Worm (Caenorhabditis elegans) whole organism, young adult: ENCODE measurements around the gene cmtr-2.

Experiments
- B0336.3 ChIP-seq: fragments of 200-800 bp; sonication (Bioruptor generic); IDR thresholded peaks from 2 replicates; pipeline ENCODE4 v1.3.6; 2022; ENCODE audit warnings: missing genetic modification characterization, missing compliant biosample characterization
- F10E7.11 ChIP-seq: sonication (generic microtip); optimal IDR thresholded peaks from 2 replicates; lab custom pipeline; 2017; ENCODE audit warnings: mild to moderate bottlenecking, missing genetic modification characterization, moderate library complexity, missing compliant biosample characterization
- F22D6.2 ChIP-seq: sonication (generic microtip); optimal IDR thresholded peaks from 2 replicates; lab custom pipeline; 2016; ENCODE audit warnings: mild to moderate bottlenecking, missing genetic modification characterization, missing compliant biosample characterization
- F23B12.7 ChIP-seq: sonication (generic microtip); optimal IDR thresholded peaks from 2 replicates; lab custom pipeline; 2017; ENCODE audit warnings: missing genetic modification characterization, mild to moderate bottlenecking, missing compliant biosample characterization, antibody characterized with exemption, moderate library complexity; ENCODE audit not compliant: insufficient read depth
- F33H1.4 ChIP-seq: fragments of 200-800 bp; sonication (Bioruptor generic); IDR thresholded peaks from 2 replicates; pipeline ENCODE4 v1.3.6; 2022; ENCODE audit warnings: missing genetic modification reagents, missing genetic modification characterization, missing compliant biosample characterization
- F37B4.10 ChIP-seq: fragments of 200-800 bp; sonication (Bioruptor generic); IDR thresholded peaks from 2 replicates; pipeline ENCODE4 v1.3.6; 2022; ENCODE audit warnings: missing genetic modification characterization, missing compliant biosample characterization
- F39B2.1 ChIP-seq: fragments of 200-800 bp; sonication (Bioruptor generic); IDR thresholded peaks from 2 replicates; pipeline ENCODE4 v1.3.6; 2022; ENCODE audit warnings: missing genetic modification reagents, missing genetic modification characterization, missing compliant biosample characterization
- F49E8.2 ChIP-seq: sonication (generic microtip); optimal IDR thresholded peaks from 3 replicates; lab custom pipeline; 2017; ENCODE audit warnings: missing genetic modification characterization, mild to moderate bottlenecking, missing compliant biosample characterization, antibody characterized with exemption, moderate library complexity; ENCODE audit not compliant: insufficient read depth
- F52B5.7 ChIP-seq: sonication (generic microtip); optimal IDR thresholded peaks from 2 replicates; lab custom pipeline; 2016; ENCODE audit warnings: mild to moderate bottlenecking, missing genetic modification characterization, missing compliant biosample characterization
- F55B11.4 ChIP-seq: sonication (generic microtip); optimal IDR thresholded peaks from 2 replicates; lab custom pipeline; 2016; ENCODE audit warnings: missing compliant biosample characterization, missing genetic modification characterization, borderline replicate concordance; ENCODE audit not compliant: insufficient read depth
- F57A8.1 ChIP-seq: fragments of 200-800 bp; sonication (Bioruptor generic); optimal IDR thresholded peaks from 2 replicates; lab custom pipeline; 2018; ENCODE audit warnings: mild to moderate bottlenecking, missing genetic modification characterization, moderate library complexity, missing compliant biosample characterization
- F57C9.4 ChIP-seq: sonication (generic microtip); optimal IDR thresholded peaks from 2 replicates; lab custom pipeline; 2017; ENCODE audit warnings: mild to moderate bottlenecking, missing genetic modification characterization, missing compliant biosample characterization
- T07F8.4 ChIP-seq: sonication (generic microtip); optimal IDR thresholded peaks from 2 replicates; lab custom pipeline; 2016; ENCODE audit warnings: mild to moderate bottlenecking, missing genetic modification characterization, moderate library complexity, missing compliant biosample characterization
- Y56A3A.18 ChIP-seq: fragments of 200-800 bp; sonication (Bioruptor generic); IDR thresholded peaks from 2 replicates; pipeline ENCODE4 v1.3.6; 2022; ENCODE audit warnings: missing genetic modification reagents, missing genetic modification characterization, missing compliant biosample characterization
- Y67H2A.10 ChIP-seq: fragments of 200-800 bp; sonication (Bioruptor generic); conservative IDR thresholded peaks from 2 replicates; pipeline ENCODE4 v1.3.6; 2022; ENCODE audit warnings: missing genetic modification reagents, missing genetic modification characterization, missing compliant biosample characterization
- Y79H2A.3 ChIP-seq: fragments of 200-800 bp; sonication (Bioruptor generic); conservative IDR thresholded peaks from 2 replicates; pipeline ENCODE4 v1.3.6; 2022; ENCODE audit warnings: missing genetic modification reagents, missing genetic modification characterization, missing compliant biosample characterization
- Y95B8A.8 ChIP-seq: fragments of 200-800 bp; sonication (Bioruptor generic); IDR thresholded peaks from 2 replicates; pipeline ENCODE4 v1.3.6; 2022; ENCODE audit warnings: missing genetic modification reagents, missing genetic modification characterization, missing compliant biosample characterization
- aptf-2 ChIP-seq: fragments of 200-800 bp; sonication (Bioruptor generic); conservative IDR thresholded peaks from 2 replicates; pipeline ENCODE4 v1.3.6; 2022; ENCODE audit warnings: missing genetic modification reagents, missing genetic modification characterization, missing compliant biosample characterization
- ceh-100 ChIP-seq: fragments of 200-800 bp; sonication (Bioruptor generic); IDR thresholded peaks from 2 replicates; pipeline ENCODE4 v1.3.6; 2022; ENCODE audit warnings: missing genetic modification reagents, missing genetic modification characterization, missing compliant biosample characterization
- ceh-40 ChIP-seq: fragments of 200-800 bp; sonication (Bioruptor generic); IDR thresholded peaks from 2 replicates; pipeline ENCODE4 v1.3.6; 2022; ENCODE audit warnings: missing genetic modification characterization, missing compliant biosample characterization
- ceh-58 ChIP-seq: fragments of 200-800 bp; sonication (Bioruptor generic); IDR thresholded peaks from 2 replicates; pipeline ENCODE4 v1.3.6; 2022; ENCODE audit warnings: missing genetic modification characterization, missing compliant biosample characterization
- ceh-91 ChIP-seq: fragments of 200-800 bp; sonication (Bioruptor generic); IDR thresholded peaks from 2 replicates; pipeline ENCODE4 v1.3.6; 2022; ENCODE audit warnings: missing genetic modification reagents, missing genetic modification characterization, missing compliant biosample characterization
- chd-7 ChIP-seq: sonication (generic microtip); optimal IDR thresholded peaks from 2 replicates; lab custom pipeline; 2016; ENCODE audit warnings: mild to moderate bottlenecking, missing genetic modification characterization, moderate library complexity, missing compliant biosample characterization
- dpl-1 ChIP-seq: fragments of 150-350 bp; optimal IDR thresholded peaks from 2 replicates; lab custom pipeline; 2014; ENCODE audit warnings: missing biosample characterization, missing genetic modification reagents, missing genetic modification characterization
- efl-1 ChIP-seq: fragments of 150-350 bp; optimal IDR thresholded peaks from 2 replicates; lab custom pipeline; 2014; ENCODE audit warnings: missing biosample characterization, missing genetic modification reagents, missing genetic modification characterization
- egrh-3 ChIP-seq: fragments of 200-800 bp; sonication (Bioruptor generic); IDR thresholded peaks from 2 replicates; pipeline ENCODE4 v1.3.6; 2022; ENCODE audit warnings: missing genetic modification reagents, missing genetic modification characterization, missing compliant biosample characterization
- ekl-4 ChIP-seq: fragments of 200-800 bp; sonication (Bioruptor generic); IDR thresholded peaks from 2 replicates; pipeline ENCODE4 v1.3.6; 2022; ENCODE audit warnings: missing genetic modification reagents, missing genetic modification characterization, missing compliant biosample characterization
- fkh-3 ChIP-seq: sonication (generic microtip); optimal IDR thresholded peaks from 2 replicates; lab custom pipeline; 2016; ENCODE audit warnings: mild to moderate bottlenecking, missing genetic modification characterization, missing compliant biosample characterization
- gei-17 ChIP-seq: fragments of 200-800 bp; sonication (Bioruptor generic); optimal IDR thresholded peaks from 2 replicates; lab custom pipeline; 2018; ENCODE audit warnings: mild to moderate bottlenecking, missing genetic modification characterization, missing compliant biosample characterization
- hmg-1.2 ChIP-seq: fragments of 200-800 bp; sonication (Bioruptor generic); IDR thresholded peaks from 2 replicates; pipeline ENCODE4 v1.3.6; 2022; ENCODE audit warnings: missing genetic modification reagents, missing genetic modification characterization, missing compliant biosample characterization
- hrde-1 ChIP-seq: sonication (generic microtip); optimal IDR thresholded peaks from 2 replicates; lab custom pipeline; 2016; ENCODE audit warnings: missing genetic modification characterization, mild to moderate bottlenecking, missing compliant biosample characterization, moderate library complexity, missing genotype, missing genetic modification reagents, borderline replicate concordance
- hsf-1 ChIP-seq: fragments of 200-800 bp; sonication (Bioruptor generic); IDR thresholded peaks from 2 replicates; pipeline ENCODE4 v1.3.6; 2022; ENCODE audit warnings: missing genetic modification reagents, missing genetic modification characterization, missing compliant biosample characterization
- lsl-1 ChIP-seq: fragments of 200-800 bp; sonication (Bioruptor generic); optimal IDR thresholded peaks from 2 replicates; lab custom pipeline; 2018; ENCODE audit warnings: mild to moderate bottlenecking, missing genetic modification characterization, moderate library complexity, missing compliant biosample characterization
- madf-3 ChIP-seq: fragments of 200-800 bp; sonication (Bioruptor generic); IDR thresholded peaks from 2 replicates; pipeline ENCODE4 v1.3.6; 2022; ENCODE audit warnings: missing genetic modification reagents, missing genetic modification characterization, missing compliant biosample characterization
- mes-4 ChIP-seq: sonication (generic microtip); optimal IDR thresholded peaks from 2 replicates; lab custom pipeline; 2016; ENCODE audit warnings: missing genotype, missing genetic modification characterization, missing compliant biosample characterization
- nhr-179 ChIP-seq: sonication (generic microtip); optimal IDR thresholded peaks from 2 replicates; lab custom pipeline; 2016; ENCODE audit warnings: mild to moderate bottlenecking, missing genetic modification characterization, missing compliant biosample characterization
- nhr-27 ChIP-seq: fragments of 200-800 bp; sonication (Bioruptor generic); optimal IDR thresholded peaks from 2 replicates; lab custom pipeline; 2018; ENCODE audit warnings: mild to moderate bottlenecking, missing genetic modification characterization, moderate library complexity, missing compliant biosample characterization
- rcor-1 ChIP-seq: fragments of 200-800 bp; sonication (Bioruptor generic); IDR thresholded peaks from 2 replicates; pipeline ENCODE4 v1.3.6; 2022; ENCODE audit warnings: missing genetic modification reagents, missing genetic modification characterization, missing compliant biosample characterization
- rec-8 ChIP-seq, 2 experiments: sonication (generic microtip); optimal IDR thresholded peaks; 2 replicates each; lab custom pipeline; 2016; ENCODE audit warnings: mild to moderate bottlenecking in 2 of 2, missing genetic modification characterization in 2 of 2, missing genetic modification reagents in 2 of 2, missing genotype in 2 of 2, missing biosample characterization in 1 of 2, missing compliant biosample characterization in 1 of 2, moderate library complexity in 1 of 2
- repo-1 ChIP-seq: sonication (generic microtip); optimal IDR thresholded peaks from 2 replicates; lab custom pipeline; 2017; ENCODE audit warnings: mild to moderate bottlenecking, missing genetic modification characterization, missing compliant biosample characterization
- snpc-1.3 ChIP-seq: sonication (generic microtip); optimal IDR thresholded peaks from 2 replicates; lab custom pipeline; 2017; ENCODE audit warnings: missing genetic modification characterization, mild to moderate bottlenecking, missing compliant biosample characterization, antibody characterized with exemption, moderate library complexity, missing genotype, missing genetic modification reagents; ENCODE audit not compliant: insufficient read depth
- snpc-3.4 ChIP-seq: sonication (generic microtip); optimal IDR thresholded peaks from 2 replicates; lab custom pipeline; 2017; ENCODE audit warnings: missing genetic modification characterization, mild to moderate bottlenecking, missing compliant biosample characterization, antibody characterized with exemption, moderate library complexity, missing genotype, missing genetic modification reagents
- tbx-9 ChIP-seq: sonication (generic microtip); optimal IDR thresholded peaks from 2 replicates; lab custom pipeline; 2016; ENCODE audit warnings: borderline replicate concordance, missing genetic modification characterization, inconsistent platforms, missing compliant biosample characterization
- unc-130 ChIP-seq: sonication (generic microtip); optimal IDR thresholded peaks from 2 replicates; lab custom pipeline; 2016; ENCODE audit warnings: missing genetic modification reagents, missing genetic modification characterization, missing compliant biosample characterization
- unc-62 ChIP-seq: fragments of 150-350 bp; optimal IDR thresholded peaks from 2 replicates; lab custom pipeline; 2014; ENCODE audit warnings: missing biosample characterization, missing genetic modification reagents, missing genetic modification characterization
- zfh-2 ChIP-seq: fragments of 200-800 bp; sonication (Bioruptor generic); conservative IDR thresholded peaks from 2 replicates; pipeline ENCODE4 v1.3.6; 2022; ENCODE audit warnings: missing genetic modification reagents, missing genetic modification characterization, missing compliant biosample characterization
- zim-3 ChIP-seq: sonication (generic microtip); optimal IDR thresholded peaks from 2 replicates; lab custom pipeline; 2017; ENCODE audit warnings: mild to moderate bottlenecking, missing genetic modification characterization, moderate library complexity, missing compliant biosample characterization
- ztf-25 ChIP-seq: fragments of 200-800 bp; sonication (Bioruptor generic); IDR thresholded peaks from 2 replicates; pipeline ENCODE4 v1.3.6; 2022; ENCODE audit warnings: missing genetic modification reagents, missing genetic modification characterization, missing compliant biosample characterization
- ztf-28 ChIP-seq: fragments of 200-800 bp; sonication (Bioruptor generic); IDR thresholded peaks from 2 replicates; pipeline ENCODE4 v1.3.6; 2022; ENCODE audit warnings: missing genetic modification reagents, missing genetic modification characterization, missing compliant biosample characterization

cmtr-2 gene

ce11 chrIII:6625317-6625716 lies 10.1 kb downstream of the cmtr-2 start (continued):
- TF ChIP-seq ceh-100 (GFP tag; lab: Robert Waterston, UW) (peak; percentile 34; the same call in 1 of the 2 replicates), tbx-9 (tag; lab: Kevin White, UChicago) (no peak), mes-4 (no peak), F49E8.2 (tag; lab: Kevin White, UChicago) (no peak), nhr-27 (tag; lab: Kevin White, UChicago) (no peak), ztf-25 (GFP tag; lab: Robert Waterston, UW) (peak; percentile 55; the same call in 1 of the 2 replicates), zim-3 (tag; lab: Kevin White, UChicago) (no peak), lsl-1 (GFP tag; lab: Kevin White, UChicago) (peak; percentile 43), Y79H2A.3 (GFP tag; lab: Robert Waterston, UW) (no peak), hsf-1 (GFP tag; lab: Robert Waterston, UW) (no peak), ztf-28 (GFP tag; lab: Robert Waterston, UW) (0 out of 2 replicates have a peak, but pooled peaks have one; percentile 61), rcor-1 (GFP tag; lab: Robert Waterston, UW) (no peak), efl-1 (GFP tag; lab: Kevin White, UChicago) (peak; percentile 77), zfh-2 (GFP tag; lab: Robert Waterston, UW) (no peak), F10E7.11 (tag; lab: Kevin White, UChicago) (no peak), nhr-179 (no peak), ceh-40 (GFP tag; lab: Robert Waterston, UW) (no peak), F57A8.1 (GFP tag; lab: Kevin White, UChicago) (no peak), F39B2.1 (GFP tag; lab: Robert Waterston, UW) (no peak), Y67H2A.10 (GFP tag; lab: Robert Waterston, UW) (no peak), Y56A3A.18 (GFP tag; lab: Robert Waterston, UW) (no peak), unc-130 (GFP tag; lab: Kevin White, UChicago) (peak; percentile 20), F23B12.7 (peak; percentile 42), rec-8 (tag; optimal IDR thresholded peaks at IDR 0.05; lab: Kevin White, UChicago) (no peak), aptf-2 (no peak), chd-7 (tag; lab: Kevin White, UChicago) (no peak), egrh-3 (GFP tag; lab: Robert Waterston, UW) (no peak), Y95B8A.8 (GFP tag; lab: Robert Waterston, UW) (no peak), hrde-1 (tag; lab: Kevin White, UChicago) (no peak), madf-3 (GFP tag; lab: Robert Waterston, UW) (no peak), fkh-3 (tag; lab: Kevin White, UChicago) (no peak), snpc-3.4 (tag; lab: Kevin White, UChicago) (peak; percentile 68), dpl-1 (no peak), unc-62 (GFP tag; lab: Kevin White, UChicago) (no peak), F22D6.2 (tag; lab: Kevin White, UChicago) (no peak), repo-1 (tag; lab: Kevin White, UChicago) (no peak), F33H1.4 (peak; percentile 77), F37B4.10 (GFP tag; lab: Robert Waterston, UW) (no peak), hmg-1.2 (GFP tag; lab: Robert Waterston, UW) (no peak), F57C9.4 (no peak), ceh-58 (GFP tag; lab: Robert Waterston, UW) (no peak), F52B5.7 (tag; lab: Kevin White, UChicago) (no peak), ekl-4 (no peak), ceh-91 (0 out of 2 replicates have a peak, but pooled peaks have one; percentile 28), T07F8.4 (tag; lab: Kevin White, UChicago) (no peak), B0336.3 (GFP tag; lab: Robert Waterston, UW) (no peak), F55B11.4 (no peak), gei-17 (GFP tag; lab: Kevin White, UChicago) (no peak), snpc-1.3 (no peak)
